Worm (Caenorhabditis elegans): ENCODE results near the gene rbg-3.

Gene rbg-3

ce11 chrIII:4785714-4786113, 31.5 kb downstream of the rbg-3 start, which contains the start of gene mel-28:
Gene mel-28 (plus strand): TSS chrIII:4786080.
- TF ChIP-seq dao-5 (tag; optimal IDR thresholded peaks at IDR 0.05) (no peak), him-1 (tag; optimal IDR thresholded peaks at IDR 0.05) (no peak), W03F9.2 (tag; optimal IDR thresholded peaks at IDR 0.05) (no peak)

DNA sequence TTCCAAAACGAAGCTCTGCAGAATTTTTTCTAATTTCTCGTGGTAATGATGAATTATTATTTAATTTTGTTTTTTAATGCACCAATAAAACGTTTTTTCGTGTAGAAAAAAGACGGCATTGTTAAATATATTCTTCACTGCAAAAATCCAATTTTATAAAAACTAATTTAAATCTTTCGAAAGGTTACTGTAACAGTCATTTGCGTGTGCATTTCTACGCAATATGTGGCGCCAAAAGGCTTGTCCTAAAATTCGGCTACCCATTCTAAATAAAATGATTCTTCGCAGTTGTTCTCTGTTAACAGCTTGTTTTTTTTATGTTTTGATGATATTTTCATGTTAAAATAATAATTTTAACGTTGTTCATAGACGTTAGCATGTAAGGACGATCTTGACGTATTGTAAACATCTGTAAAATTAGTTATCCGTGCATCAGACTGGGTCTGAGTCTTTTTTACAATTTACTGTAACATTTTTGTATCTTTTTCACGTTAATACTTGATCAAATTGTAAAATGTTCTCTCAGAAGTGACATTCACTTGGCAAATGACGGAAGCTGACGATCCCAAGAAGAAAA, 38.4 kb downstream of the rbg-3 start, which contains the start of gene mip-1:
TSS of gene mip-1 (plus strand) at position 527 of the 577 bp plus-strand sequence.
- TF ChIP-seq him-1 (tag; optimal IDR thresholded peaks at IDR 0.05): no peak
- no peak for TF ChIP-seq W03F9.2 (tag; optimal IDR thresholded peaks at IDR 0.05)
- no peak for TF ChIP-seq dao-5 (tag; optimal IDR thresholded peaks at IDR 0.05)

ce11 chrIII:4796039-4796438, 41.8 kb downstream of the rbg-3 start:
- TF ChIP-seq W03F9.2 (tag; optimal IDR thresholded peaks at IDR 0.05) (peak; percentile 33), him-1 (tag; optimal IDR thresholded peaks at IDR 0.05) (no peak), dao-5 (tag; optimal IDR thresholded peaks at IDR 0.05) (no peak)

DNA sequence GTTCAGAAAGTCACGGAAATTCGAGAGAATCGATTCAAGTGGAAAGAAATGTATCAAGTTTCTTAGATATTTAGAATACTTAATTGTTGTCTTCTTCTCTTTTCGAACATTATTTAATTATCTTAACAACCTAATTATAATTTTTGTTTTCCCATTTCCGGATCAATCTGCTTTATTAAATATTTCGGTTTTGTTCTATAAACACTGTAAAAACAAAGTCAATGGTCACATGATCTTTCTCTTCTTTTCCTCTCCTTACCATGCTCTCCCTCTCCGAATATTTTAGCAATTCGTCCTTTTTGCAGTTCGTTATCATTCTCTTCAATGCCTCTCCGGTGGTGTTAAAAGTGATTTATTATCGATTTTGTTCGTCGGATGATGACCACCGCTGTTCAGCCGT, 42.3 kb downstream of the rbg-3 start, which contains the start of gene tag-325:
TSS of gene tag-325 (plus strand) at position 301 of the 400 bp plus-strand sequence.
- no peak for TF ChIP-seq dao-5 (tag; optimal IDR thresholded peaks at IDR 0.05)
- TF ChIP-seq W03F9.2 (tag; optimal IDR thresholded peaks at IDR 0.05): no peak
- no peak for TF ChIP-seq him-1 (tag; optimal IDR thresholded peaks at IDR 0.05)

DNA sequence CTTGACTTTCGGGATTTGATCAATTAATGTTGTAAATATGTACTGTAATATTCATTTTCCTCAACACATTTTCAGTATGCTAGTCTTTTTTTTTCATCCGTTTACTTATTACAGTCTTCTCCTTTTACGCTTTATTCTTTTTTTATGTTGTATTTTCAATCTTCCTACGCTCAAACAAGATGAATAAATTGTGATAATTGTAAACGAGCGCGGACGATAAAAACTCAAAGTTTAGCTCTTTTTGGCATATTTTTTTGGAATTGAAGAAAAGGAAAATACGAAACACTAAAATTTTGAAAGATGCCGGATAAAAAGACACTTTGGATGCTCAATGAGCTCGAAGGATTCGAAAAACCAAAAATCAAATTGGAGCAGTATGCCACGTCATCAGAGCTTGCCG, 48.5 kb downstream of the rbg-3 start, which contains the start of gene metl-5:
TSS of gene metl-5 (plus strand) at position 301 of the 400 bp plus-strand sequence.
- TF ChIP-seq him-1 (tag; optimal IDR thresholded peaks at IDR 0.05): no peak
- no peak for TF ChIP-seq dao-5 (tag; optimal IDR thresholded peaks at IDR 0.05)
- no peak for TF ChIP-seq W03F9.2 (tag; optimal IDR thresholded peaks at IDR 0.05)

- TF ChIP-seq W03F9.2 (tag; optimal IDR thresholded peaks at IDR 0.05): no peak
- no peak for TF ChIP-seq dao-5 (tag; optimal IDR thresholded peaks at IDR 0.05)
- TF ChIP-seq him-1 (tag; optimal IDR thresholded peaks at IDR 0.05): no peak
Observed at ce11 chrIII:4806345-4806744, 52.1 kb downstream of the rbg-3 start.
